Worm (Caenorhabditis elegans) whole organism, L1 larva: ENCODE results near the gene nspg-1.

Source experiments
- C04F5.9 ChIP-seq: sonication (generic microtip); optimal IDR thresholded peaks from 2 replicates; lab custom pipeline; 2016; ENCODE audit warnings: missing genetic modification characterization, missing compliant biosample characterization
- Y116A8C.19 ChIP-seq: sonication (generic microtip); optimal IDR thresholded peaks from 2 replicates; lab custom pipeline; 2016; ENCODE audit warnings: missing compliant biosample characterization, missing genetic modification characterization, borderline replicate concordance
- aha-1 ChIP-seq: fragments of 150-350 bp; optimal IDR thresholded peaks from 2 replicates; lab custom pipeline; 2014; ENCODE audit warnings: missing biosample characterization, missing genetic modification characterization
- aly-2 ChIP-seq: fragments of 150-350 bp; optimal IDR thresholded peaks from 2 replicates; lab custom pipeline; 2014; ENCODE audit warnings: missing biosample characterization, missing genetic modification characterization
- ama-1 ChIP-seq: fragments of 150-350 bp; optimal IDR thresholded peaks from 2 replicates; lab custom pipeline; 2014
- ceh-63 ChIP-seq: fragments of 200-800 bp; sonication (Bioruptor generic); optimal IDR thresholded peaks from 2 replicates; lab custom pipeline; 2018; ENCODE audit warnings: mild to moderate bottlenecking, missing genetic modification characterization, missing compliant biosample characterization
- ceh-8 ChIP-seq: fragments of 200-800 bp; sonication (Bioruptor generic); optimal IDR thresholded peaks from 2 replicates; lab custom pipeline; 2018; ENCODE audit warnings: mild to moderate bottlenecking, missing genetic modification characterization, moderate library complexity, missing compliant biosample characterization
- ceh-88 ChIP-seq: fragments of 200-800 bp; sonication (Bioruptor generic); IDR thresholded peaks from 2 replicates; pipeline ENCODE4 v1.3.6; 2022; ENCODE audit warnings: missing genetic modification characterization, missing compliant biosample characterization
- dsc-1 ChIP-seq: sonication (generic microtip); optimal IDR thresholded peaks from 2 replicates; lab custom pipeline; 2016; ENCODE audit warnings: mild to moderate bottlenecking, missing genetic modification characterization, missing compliant biosample characterization
- efl-1 ChIP-seq, 4 experiments: fragments of 150-350 bp; optimal IDR thresholded peaks in 3 of 4; peaks in 1 of 4; 1 replicate in 1 of 4; 2 replicates in 3 of 4; lab custom pipeline; 2014; ENCODE audit warnings: missing biosample characterization in 2 of 4, missing genetic modification characterization in 2 of 4, missing genetic modification reagents in 2 of 4
- egl-27 ChIP-seq, 2 experiments: fragments of 150-350 bp in 1 of 2; sonication (generic microtip); optimal IDR thresholded peaks; 3 replicates each; lab custom pipeline; 2017 to 2018; ENCODE audit warnings: missing biosample characterization in 2 of 2, missing genetic modification characterization in 2 of 2, missing genetic modification reagents in 2 of 2
- elt-3 ChIP-seq, 6 experiments: fragments of 150-350 bp in 1 of 6; sonication (generic microtip); optimal IDR thresholded peaks; 2 replicates each; lab custom pipeline; 2017 to 2018; ENCODE audit warnings: missing biosample characterization in 6 of 6, missing genetic modification characterization in 6 of 6, inconsistent platforms in 1 of 6
- ets-5 ChIP-seq: fragments of 200-800 bp; sonication (Bioruptor generic); IDR thresholded peaks from 2 replicates; pipeline ENCODE4 v1.3.6; 2022; ENCODE audit warnings: missing genetic modification characterization, missing compliant biosample characterization
- fkh-10 ChIP-seq: sonication (generic microtip); optimal IDR thresholded peaks from 2 replicates; lab custom pipeline; 2017; ENCODE audit warnings: missing biosample characterization, missing genetic modification reagents, missing genetic modification characterization
- fkh-4 ChIP-seq: sonication (generic microtip); optimal IDR thresholded peaks from 2 replicates; lab custom pipeline; 2016; ENCODE audit warnings: missing compliant biosample characterization, missing genetic modification characterization, borderline replicate concordance
- hlh-17 ChIP-seq: fragments of 200-800 bp; sonication (Bioruptor generic); optimal IDR thresholded peaks from 2 replicates; lab custom pipeline; 2018; ENCODE audit warnings: missing genetic modification characterization, mild to moderate bottlenecking, missing compliant biosample characterization, moderate library complexity, borderline replicate concordance
- hpl-2 ChIP-seq: fragments of 150-350 bp; optimal IDR thresholded peaks from 2 replicates; lab custom pipeline; 2014; ENCODE audit warnings: missing biosample characterization, missing genetic modification reagents, missing genetic modification characterization
- isw-1 ChIP-seq: fragments of 200-800 bp; sonication (Bioruptor generic); IDR thresholded peaks from 2 replicates; pipeline ENCODE4 v1.3.6; 2022; ENCODE audit warnings: missing genetic modification characterization, missing compliant biosample characterization
- lin-14 ChIP-seq: fragments of 200-800 bp; sonication (Bioruptor generic); optimal IDR thresholded peaks from 2 replicates; lab custom pipeline; 2018; ENCODE audit warnings: mild to moderate bottlenecking, missing genetic modification characterization, moderate library complexity, missing compliant biosample characterization
- lin-15B ChIP-seq: fragments of 150-350 bp; sonication (generic microtip); optimal IDR thresholded peaks from 3 replicates; lab custom pipeline; 2014; ENCODE audit warnings: missing biosample characterization, missing genetic modification characterization
- lin-39 ChIP-seq: fragments of 150-350 bp; optimal IDR thresholded peaks from 2 replicates; lab custom pipeline; 2014; ENCODE audit warnings: missing biosample characterization, missing genetic modification reagents, missing genetic modification characterization
- lir-3 ChIP-seq: sonication (generic microtip); optimal IDR thresholded peaks from 2 replicates; lab custom pipeline; 2016; ENCODE audit warnings: mild to moderate bottlenecking, missing genetic modification characterization, moderate library complexity, missing compliant biosample characterization; ENCODE audit not compliant: poor library complexity
- lsy-2 ChIP-seq, 2 experiments: fragments of 150-350 bp; optimal IDR thresholded peaks; 2 replicates each; lab custom pipeline; 2014; ENCODE audit warnings: missing biosample characterization in 2 of 2, missing genetic modification characterization in 2 of 2
- mdl-1 ChIP-seq, 2 experiments: fragments of 150-350 bp; optimal IDR thresholded peaks; 2 replicates each; lab custom pipeline; 2014 to 2017; ENCODE audit warnings: missing biosample characterization in 2 of 2, missing genetic modification characterization in 2 of 2, inconsistent platforms in 1 of 2
- mef-2 ChIP-seq: fragments of 150-350 bp; optimal IDR thresholded peaks from 2 replicates; lab custom pipeline; 2014; ENCODE audit warnings: missing biosample characterization, missing genetic modification characterization
- nhr-12 ChIP-seq: sonication (generic microtip); optimal IDR thresholded peaks from 2 replicates; lab custom pipeline; 2017; ENCODE audit warnings: missing biosample characterization, missing genetic modification characterization
- nhr-19 ChIP-seq: fragments of 200-800 bp; sonication (Bioruptor generic); conservative IDR thresholded peaks from 2 replicates; pipeline ENCODE4 v1.3.6; 2022; ENCODE audit warnings: missing genetic modification characterization, missing compliant biosample characterization
- nhr-20 ChIP-seq: sonication (generic microtip); optimal IDR thresholded peaks from 2 replicates; lab custom pipeline; 2016; ENCODE audit warnings: mild to moderate bottlenecking, missing genetic modification characterization, missing compliant biosample characterization
- nhr-237 ChIP-seq: fragments of 150-350 bp; optimal IDR thresholded peaks from 2 replicates; lab custom pipeline; 2014; ENCODE audit warnings: missing biosample characterization, missing genetic modification characterization
- nhr-28 ChIP-seq: fragments of 150-350 bp; optimal IDR thresholded peaks from 2 replicates; lab custom pipeline; 2014; ENCODE audit warnings: missing biosample characterization, missing genetic modification characterization
- nhr-47 ChIP-seq: sonication (generic microtip); optimal IDR thresholded peaks from 2 replicates; lab custom pipeline; 2016; ENCODE audit warnings: mild to moderate bottlenecking, missing genetic modification characterization, moderate library complexity, missing compliant biosample characterization
- nhr-71 ChIP-seq: sonication (generic microtip); optimal IDR thresholded peaks from 2 replicates; lab custom pipeline; 2016; ENCODE audit warnings: mild to moderate bottlenecking, missing genetic modification characterization, moderate library complexity, missing compliant biosample characterization
- nhr-76 ChIP-seq: sonication (generic microtip); optimal IDR thresholded peaks from 2 replicates; lab custom pipeline; 2017; ENCODE audit warnings: missing biosample characterization, missing genetic modification characterization
- nhr-77 ChIP-seq: fragments of 150-350 bp; optimal IDR thresholded peaks from 2 replicates; lab custom pipeline; 2014; ENCODE audit warnings: missing biosample characterization, missing genetic modification characterization
- nhr-84 ChIP-seq: sonication (generic microtip); optimal IDR thresholded peaks from 2 replicates; lab custom pipeline; 2017; ENCODE audit warnings: missing biosample characterization, missing genetic modification characterization
- pax-3 ChIP-seq: fragments of 200-800 bp; sonication (Bioruptor generic); optimal IDR thresholded peaks from 2 replicates; lab custom pipeline; 2018; ENCODE audit warnings: mild to moderate bottlenecking, missing genetic modification characterization, moderate library complexity, missing compliant biosample characterization
- rnt-1 ChIP-seq: sonication (generic microtip); optimal IDR thresholded peaks from 2 replicates; lab custom pipeline; 2016; ENCODE audit warnings: mild to moderate bottlenecking, missing genetic modification characterization, moderate library complexity, missing compliant biosample characterization
- snpc-4 ChIP-seq: fragments of 150-350 bp; optimal IDR thresholded peaks from 2 replicates; lab custom pipeline; 2014; ENCODE audit warnings: missing biosample characterization, missing genetic modification characterization
- sox-4 ChIP-seq: sonication (generic microtip); optimal IDR thresholded peaks from 2 replicates; lab custom pipeline; 2016; ENCODE audit warnings: missing genetic modification characterization, missing compliant biosample characterization
- sptf-1 ChIP-seq: fragments of 150-350 bp; optimal IDR thresholded peaks from 2 replicates; lab custom pipeline; 2014; ENCODE audit warnings: missing biosample characterization, missing genetic modification characterization
- sup-37 ChIP-seq: fragments of 200-800 bp; sonication (Bioruptor generic); optimal IDR thresholded peaks from 2 replicates; lab custom pipeline; 2018; ENCODE audit warnings: mild to moderate bottlenecking, missing genetic modification characterization, missing compliant biosample characterization
- swsn-7 ChIP-seq: sonication (generic microtip); optimal IDR thresholded peaks from 2 replicates; lab custom pipeline; 2016; ENCODE audit warnings: missing genetic modification characterization, missing compliant biosample characterization
- tbx-2 ChIP-seq: sonication (generic microtip); optimal IDR thresholded peaks from 2 replicates; lab custom pipeline; 2016; ENCODE audit warnings: missing genetic modification characterization, missing compliant biosample characterization
- tlp-1 ChIP-seq: fragments of 150-350 bp; optimal IDR thresholded peaks from 2 replicates; lab custom pipeline; 2014; ENCODE audit warnings: missing biosample characterization, missing genetic modification characterization
- unc-130 ChIP-seq: fragments of 150-350 bp; optimal IDR thresholded peaks from 2 replicates; lab custom pipeline; 2017; ENCODE audit warnings: missing biosample characterization, missing genetic modification characterization, inconsistent platforms
- unc-62 ChIP-seq: fragments of 150-350 bp; optimal IDR thresholded peaks from 2 replicates; lab custom pipeline; 2014; ENCODE audit warnings: missing biosample characterization, missing genetic modification reagents, missing genetic modification characterization
- unc-98 ChIP-seq: fragments of 200-800 bp; sonication (Bioruptor generic); IDR thresholded peaks from 2 replicates; pipeline ENCODE4 v1.3.6; 2022; ENCODE audit warnings: missing genetic modification characterization, missing compliant biosample characterization
- vab-15 ChIP-seq: sonication (generic microtip); optimal IDR thresholded peaks from 2 replicates; lab custom pipeline; 2017; ENCODE audit warnings: missing genotype, mild to moderate bottlenecking, missing genetic modification characterization, missing compliant biosample characterization
- xbp-1 ChIP-seq: sonication (generic microtip); optimal IDR thresholded peaks from 2 replicates; lab custom pipeline; 2016; ENCODE audit warnings: missing genetic modification characterization, missing compliant biosample characterization
- zip-4 ChIP-seq: fragments of 200-800 bp; sonication (Bioruptor generic); optimal IDR thresholded peaks from 2 replicates; lab custom pipeline; 2018; ENCODE audit warnings: mild to moderate bottlenecking, missing genetic modification characterization, moderate library complexity, missing compliant biosample characterization
- ztf-4 ChIP-seq: fragments of 150-350 bp; optimal IDR thresholded peaks from 2 replicates; lab custom pipeline; 2014; ENCODE audit warnings: missing biosample characterization, missing genetic modification characterization

nspg-1 gene

DNA sequence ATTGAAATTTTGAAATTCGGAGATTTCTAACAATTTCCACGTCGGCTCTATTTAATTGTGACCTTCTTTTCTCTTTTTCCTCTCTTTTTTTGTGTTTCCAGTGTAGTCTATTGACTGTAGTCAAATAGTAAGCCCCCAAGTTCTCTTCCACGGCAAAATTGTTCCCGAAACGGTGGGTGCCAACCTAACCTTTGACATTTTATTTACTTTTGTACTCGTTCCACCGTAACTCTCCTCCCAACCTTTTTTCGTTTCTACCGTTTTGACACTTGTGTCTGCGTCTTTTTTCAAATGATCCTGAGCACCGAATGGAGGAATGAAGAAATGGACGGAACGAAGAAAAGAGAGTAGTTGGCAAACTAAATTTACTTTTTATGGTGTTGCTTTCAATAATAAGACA, 2.8 kb upstream of the nspg-1 start:
- TF ChIP-seq lin-14 (GFP tag; lab: Kevin White, UChicago) (peak; percentile 38), ceh-63 (GFP tag; lab: Kevin White, UChicago) (no peak), ets-5 (GFP tag; lab: Robert Waterston, UW) (no peak), nhr-77 (tag; lab: Kevin White, UChicago) (peak; percentile 60), mdl-1 (tag; optimal IDR thresholded peaks at IDR 0.05; lab: Kevin White, UChicago) (no peak), egl-27 (tag; optimal IDR thresholded peaks at IDR 0.05; lab: Kevin White, UChicago) (no peak), nhr-20 (tag; lab: Kevin White, UChicago) (peak; percentile 15), ceh-8 (GFP tag; lab: Kevin White, UChicago) (no peak), isw-1 (no peak), tbx-2 (tag; lab: Kevin White, UChicago) (no peak), nhr-76 (tag; lab: Kevin White, UChicago) (no peak), C04F5.9 (no peak), zip-4 (no peak), snpc-4 (tag; lab: Kevin White, UChicago) (no peak), unc-98 (GFP tag; lab: Robert Waterston, UW) (no peak), hlh-17 (GFP tag; lab: Kevin White, UChicago) (no peak)

DNA sequence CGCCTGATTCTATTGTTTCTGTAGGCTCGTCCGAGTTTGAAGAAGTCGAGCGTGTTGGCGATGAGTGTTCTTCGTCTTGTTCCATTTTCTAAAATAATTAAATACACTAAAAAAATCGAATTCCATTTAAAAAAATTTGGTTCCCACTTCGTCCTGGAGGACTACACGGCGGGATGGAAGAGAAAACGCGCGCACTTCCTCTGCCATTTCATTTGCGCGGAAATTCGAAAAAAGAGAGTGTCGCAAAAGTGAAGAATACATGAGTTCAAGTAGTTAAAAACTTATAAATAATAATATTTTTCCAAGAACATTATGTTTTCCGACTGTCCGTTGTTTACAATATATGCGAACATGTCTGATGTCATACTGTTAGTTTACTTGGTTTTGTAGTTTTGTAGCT, 2.1 kb upstream of the nspg-1 start, which contains the start of gene T07F10.3:
Gene T07F10.3 (minus strand): TSS at position 98 of the 400 bp plus-strand sequence.
- TF ChIP-seq nhr-76 (tag; lab: Kevin White, UChicago) (peak; percentile 8), ztf-4 (peak; percentile 42), swsn-7 (tag; lab: Kevin White, UChicago) (peak; percentile 95), mef-2 (no peak), nhr-71 (tag; lab: Kevin White, UChicago) (peak; percentile 97), sptf-1 (tag; lab: Kevin White, UChicago) (no peak), nhr-19 (GFP tag; lab: Robert Waterston, UW) (peak; percentile 95), nhr-12 (no peak), lsy-2 (tag; optimal IDR thresholded peaks at IDR 0.05; lab: Kevin White, UChicago) (peak; percentile 87 to 93), efl-1 (optimal IDR thresholded peaks at IDR 0.05; lab: Kevin White, UChicago) (peak; percentile 87 to 99), efl-1 (GFP tag; optimal IDR thresholded peaks at IDR 0.05 in 1 of 2; lab: Kevin White, UChicago) (peak; percentile 98 to 100), elt-3 (tag; optimal IDR thresholded peaks at IDR 0.05; lab: Kevin White, UChicago) (peak in 2 of 6 experiments; percentile 60 to 69), rnt-1 (tag; lab: Kevin White, UChicago) (peak; percentile 100), unc-62 (GFP tag; lab: Kevin White, UChicago) (no peak), aha-1 (tag; lab: Kevin White, UChicago) (no peak), xbp-1 (tag; lab: Kevin White, UChicago) (peak; percentile 96), Y116A8C.19 (tag; lab: Kevin White, UChicago) (peak; percentile 94), aly-2 (tag; lab: Kevin White, UChicago) (peak; percentile 57), lin-39 (tag; lab: Kevin White, UChicago) (peak; percentile 84), hpl-2 (GFP tag; lab: Kevin White, UChicago) (no peak), lin-15B (tag; lab: Kevin White, UChicago) (peak; percentile 78), nhr-47 (peak; percentile 98), tlp-1 (tag; lab: Kevin White, UChicago) (no peak), ceh-88 (GFP tag; lab: Robert Waterston, UW) (peak; percentile 88), fkh-4 (tag; lab: Kevin White, UChicago) (peak; percentile 99), lir-3 (peak; percentile 99), ama-1 (lab: Kevin White, UChicago) (peak; percentile 42), nhr-84 (tag; lab: Kevin White, UChicago) (no peak), nhr-28 (peak; percentile 16), snpc-4 (tag; lab: Kevin White, UChicago) (peak; percentile 78), vab-15 (tag; lab: Kevin White, UChicago) (peak; percentile 86), fkh-10 (GFP tag; lab: Kevin White, UChicago) (peak; percentile 8), dsc-1 (tag; lab: Kevin White, UChicago) (peak; percentile 98), sox-4 (peak; percentile 97), nhr-237 (tag; lab: Kevin White, UChicago) (peak; percentile 48), mdl-1 (tag; optimal IDR thresholded peaks at IDR 0.05; lab: Kevin White, UChicago) (peak in 1 of 2 experiments; percentile 75), ceh-8 (GFP tag; lab: Kevin White, UChicago) (peak; percentile 92), pax-3 (tag; lab: Kevin White, UChicago) (peak; percentile 100), ets-5 (GFP tag; lab: Robert Waterston, UW) (no peak), unc-130 (tag; lab: Kevin White, UChicago) (peak; percentile 87), sup-37 (GFP tag; lab: Kevin White, UChicago) (peak; percentile 89)
